Worm (Caenorhabditis elegans): ENCODE measurements around the gene sec-3.

Gene sec-3

ce11 chrX:3099832-3100231 lies at the start of gene sec-3:
sec-3 (minus strand) TSS chrX:3099852.
- TF ChIP-seq him-1 (tag; optimal IDR thresholded peaks at IDR 0.05), result peak; percentile 80
- TF ChIP-seq W03F9.2 (tag; optimal IDR thresholded peaks at IDR 0.05), result peak; percentile 93
- no peak for TF ChIP-seq dao-5 (tag; optimal IDR thresholded peaks at IDR 0.05)

- no peak for TF ChIP-seq him-1 (tag; optimal IDR thresholded peaks at IDR 0.05)
- no peak for TF ChIP-seq W03F9.2 (tag; optimal IDR thresholded peaks at IDR 0.05)
- TF ChIP-seq dao-5 (tag; optimal IDR thresholded peaks at IDR 0.05), result no peak
Measured at ce11 chrX:3145265-3145664, 45.6 kb upstream of the sec-3 start, which contains the start of gene C15C7.4. C15C7.4 (plus strand) TSS chrX:3145565.

- TF ChIP-seq him-1 (tag; optimal IDR thresholded peaks at IDR 0.05), result no peak
- TF ChIP-seq W03F9.2 (tag; optimal IDR thresholded peaks at IDR 0.05), result no peak
- no peak for TF ChIP-seq dao-5 (tag; optimal IDR thresholded peaks at IDR 0.05)
Measured at ce11 chrX:3141704-3142103, 42.1 kb upstream of the sec-3 start.

ce11 chrX:3139516-3140301 lies 40.1 kb upstream of the sec-3 start:
- no peak for TF ChIP-seq him-1 (tag; optimal IDR thresholded peaks at IDR 0.05)
- TF ChIP-seq dao-5 (tag; optimal IDR thresholded peaks at IDR 0.05), result no peak
- no peak for TF ChIP-seq W03F9.2 (tag; optimal IDR thresholded peaks at IDR 0.05)

- TF ChIP-seq him-1 (tag; optimal IDR thresholded peaks at IDR 0.05) (no peak), W03F9.2 (tag; optimal IDR thresholded peaks at IDR 0.05) (no peak), dao-5 (tag; optimal IDR thresholded peaks at IDR 0.05) (no peak)
Measured at ce11 chrX:3135186-3135585, 35.5 kb upstream of the sec-3 start, which contains the start of gene K10B3.1. K10B3.1 (plus strand) TSS chrX:3135486.

- TF ChIP-seq W03F9.2 (tag; optimal IDR thresholded peaks at IDR 0.05), result peak; percentile 75
- TF ChIP-seq him-1 (tag; optimal IDR thresholded peaks at IDR 0.05), result peak; percentile 94
- TF ChIP-seq dao-5 (tag; optimal IDR thresholded peaks at IDR 0.05), result no peak
Measured at ce11 chrX:3127626-3128142, 28.0 kb upstream of the sec-3 start.

- TF ChIP-seq dao-5 (tag; optimal IDR thresholded peaks at IDR 0.05) (no peak), him-1 (tag; optimal IDR thresholded peaks at IDR 0.05) (no peak), W03F9.2 (tag; optimal IDR thresholded peaks at IDR 0.05) (no peak)
Measured at ce11 chrX:3126979-3127378, 27.3 kb upstream of the sec-3 start, which contains the start of gene spc-1. spc-1 (minus strand) TSS chrX:3127079.

ce11 chrX:3126233-3126632 lies 26.6 kb upstream of the sec-3 start:
- TF ChIP-seq him-1 (tag; optimal IDR thresholded peaks at IDR 0.05) (peak; percentile 77), W03F9.2 (tag; optimal IDR thresholded peaks at IDR 0.05) (no peak), dao-5 (tag; optimal IDR thresholded peaks at IDR 0.05) (no peak)

- TF ChIP-seq him-1 (tag; optimal IDR thresholded peaks at IDR 0.05) (no peak), W03F9.2 (tag; optimal IDR thresholded peaks at IDR 0.05) (no peak), dao-5 (tag; optimal IDR thresholded peaks at IDR 0.05) (no peak)
Measured at ce11 chrX:3119606-3120005, 20.0 kb upstream of the sec-3 start.

- TF ChIP-seq dao-5 (tag; optimal IDR thresholded peaks at IDR 0.05) (no peak), him-1 (tag; optimal IDR thresholded peaks at IDR 0.05) (no peak), W03F9.2 (tag; optimal IDR thresholded peaks at IDR 0.05) (no peak)
Measured at ce11 chrX:3118596-3119287, 19.1 kb upstream of the sec-3 start.

ce11 chrX:3117204-3117603 lies 17.6 kb upstream of the sec-3 start:
- TF ChIP-seq dao-5 (tag; optimal IDR thresholded peaks at IDR 0.05) (no peak), him-1 (tag; optimal IDR thresholded peaks at IDR 0.05) (no peak), W03F9.2 (tag; optimal IDR thresholded peaks at IDR 0.05) (no peak)

- TF ChIP-seq him-1 (tag; optimal IDR thresholded peaks at IDR 0.05) (peak; percentile 85), W03F9.2 (tag; optimal IDR thresholded peaks at IDR 0.05) (no peak), dao-5 (tag; optimal IDR thresholded peaks at IDR 0.05) (peak; percentile 42)
Measured at ce11 chrX:3116033-3116876, 16.6 kb upstream of the sec-3 start, which contains the start of gene mai-1. mai-1 (minus strand) TSS chrX:3116589.
